Fruit fly (Drosophila melanogaster): Measurements from ENCODE around the gene Rb97D.

DNA sequence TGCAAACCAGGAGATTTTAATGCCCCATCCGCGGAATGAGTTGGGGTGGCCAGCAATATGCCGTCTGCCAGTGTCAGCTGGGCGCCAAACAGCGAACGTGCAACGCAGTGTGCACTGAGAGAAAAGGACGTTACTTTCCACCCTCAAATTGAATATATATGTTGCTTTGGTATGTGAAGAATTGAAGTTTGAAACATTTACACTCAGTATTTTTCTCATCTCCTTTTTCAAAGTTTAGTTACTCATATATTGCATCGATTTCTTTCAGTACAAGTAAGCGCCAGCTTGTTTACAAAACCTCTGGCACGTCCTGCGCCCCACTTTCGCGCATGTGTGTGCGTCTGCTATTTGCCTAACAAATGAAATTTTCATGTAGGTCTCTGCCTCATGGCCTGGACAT, 16.3 kb downstream of the Rb97D start:
- TF ChIP-seq bab1 (GFP tag; optimal IDR thresholded peaks at IDR 0.05) (no peak), CG5204 (GFP tag; optimal IDR thresholded peaks at IDR 0.05) (peak; percentile 14), CG7045 (GFP tag; optimal IDR thresholded peaks at IDR 0.05) (peak; percentile 63), Mnt (GFP tag; optimal IDR thresholded peaks at IDR 0.05) (no peak), cnc (optimal IDR thresholded peaks at IDR 0.05) (no peak), CG33017 (tag; optimal IDR thresholded peaks at IDR 0.05) (no peak), Hr96 (GFP tag; optimal IDR thresholded peaks at IDR 0.05) (no peak), tj (GFP tag; optimal IDR thresholded peaks at IDR 0.05) (no peak), CG12768 (GFP tag; optimal IDR thresholded peaks at IDR 0.05) (peak; percentile 45), toe (GFP tag; optimal IDR thresholded peaks at IDR 0.05) (no peak), Crg-1 (GFP tag; optimal IDR thresholded peaks at IDR 0.05) (no peak), kay (GFP tag; ENCODE audit: borderline replicate concordance) (no peak)

Data from whole organism, adult.